Worm (Caenorhabditis elegans): ENCODE data around the gene C55B6.5.
A peak's percentile ranks its signal among the peaks of the same experiment; 100 is the strongest.

ce11 chrX:7254558-7254957, 49.5 kb upstream of the C55B6.5 start, which contains the start of gene F46H5.4:
- TF ChIP-seq ztf-4 (tag; optimal IDR thresholded peaks at IDR 0.05) (no peak), aly-2 (tag; optimal IDR thresholded peaks at IDR 0.05) (no peak), lin-14 (GFP tag; optimal IDR thresholded peaks at IDR 0.05) (peak; percentile 74), lin-39 (tag; optimal IDR thresholded peaks at IDR 0.05) (no peak)
